Worm (Caenorhabditis elegans) whole organism, young adult: ENCODE measurements around the gene dac-1.

ENCODE experiments used
- B0035.1 ChIP-seq: sonication (generic microtip); optimal IDR thresholded peaks from 2 replicates; lab custom pipeline; 2016; ENCODE audit warnings: missing genetic modification characterization, mild to moderate bottlenecking, missing compliant biosample characterization, missing genotype, missing genetic modification reagents
- C17E4.6 ChIP-seq: fragments of 200-800 bp; sonication (Bioruptor generic); IDR thresholded peaks from 2 replicates; pipeline ENCODE4 v1.3.6; 2022; ENCODE audit warnings: missing genetic modification reagents, missing genetic modification characterization, missing compliant biosample characterization
- F23B12.7 ChIP-seq: sonication (generic microtip); optimal IDR thresholded peaks from 2 replicates; lab custom pipeline; 2017; ENCODE audit warnings: missing genetic modification characterization, mild to moderate bottlenecking, missing compliant biosample characterization, antibody characterized with exemption, moderate library complexity; ENCODE audit not compliant: insufficient read depth
- F33H1.4 ChIP-seq: fragments of 200-800 bp; sonication (Bioruptor generic); IDR thresholded peaks from 2 replicates; pipeline ENCODE4 v1.3.6; 2022; ENCODE audit warnings: missing genetic modification reagents, missing genetic modification characterization, missing compliant biosample characterization
- Y79H2A.3 ChIP-seq: fragments of 200-800 bp; sonication (Bioruptor generic); conservative IDR thresholded peaks from 2 replicates; pipeline ENCODE4 v1.3.6; 2022; ENCODE audit warnings: missing genetic modification reagents, missing genetic modification characterization, missing compliant biosample characterization
- ZK185.1 ChIP-seq: sonication (generic microtip); optimal IDR thresholded peaks from 2 replicates; lab custom pipeline; 2016; ENCODE audit warnings: mild to moderate bottlenecking, missing genetic modification characterization, missing compliant biosample characterization; ENCODE audit not compliant: poor library complexity, severe bottlenecking
- akir-1 ChIP-seq: fragments of 200-800 bp; sonication (Bioruptor generic); optimal IDR thresholded peaks from 2 replicates; lab custom pipeline; 2018; ENCODE audit warnings: mild to moderate bottlenecking, missing genetic modification characterization, moderate library complexity, missing compliant biosample characterization
- attf-3 ChIP-seq: fragments of 200-800 bp; sonication (Bioruptor generic); conservative IDR thresholded peaks from 2 replicates; pipeline ENCODE4 v1.3.6; 2022; ENCODE audit warnings: missing genetic modification reagents, missing genetic modification characterization, missing compliant biosample characterization
- attf-5 ChIP-seq: fragments of 200-800 bp; sonication (Bioruptor generic); optimal IDR thresholded peaks from 2 replicates; lab custom pipeline; 2018; ENCODE audit warnings: mild to moderate bottlenecking, missing genetic modification characterization, missing compliant biosample characterization
- ccch-3 ChIP-seq: fragments of 200-800 bp; sonication (Bioruptor generic); optimal IDR thresholded peaks from 2 replicates; lab custom pipeline; 2018; ENCODE audit warnings: mild to moderate bottlenecking, missing genetic modification characterization, missing compliant biosample characterization
- cebp-2 ChIP-seq: fragments of 200-800 bp; sonication (Bioruptor generic); IDR thresholded peaks from 2 replicates; pipeline ENCODE4 v1.3.6; 2022; ENCODE audit warnings: missing genetic modification characterization, missing compliant biosample characterization
- ceh-100 ChIP-seq: fragments of 200-800 bp; sonication (Bioruptor generic); IDR thresholded peaks from 2 replicates; pipeline ENCODE4 v1.3.6; 2022; ENCODE audit warnings: missing genetic modification reagents, missing genetic modification characterization, missing compliant biosample characterization
- ceh-40 ChIP-seq: fragments of 200-800 bp; sonication (Bioruptor generic); IDR thresholded peaks from 2 replicates; pipeline ENCODE4 v1.3.6; 2022; ENCODE audit warnings: missing genetic modification characterization, missing compliant biosample characterization
- dpl-1 ChIP-seq: fragments of 150-350 bp; optimal IDR thresholded peaks from 2 replicates; lab custom pipeline; 2014; ENCODE audit warnings: missing biosample characterization, missing genetic modification reagents, missing genetic modification characterization
- egrh-3 ChIP-seq: fragments of 200-800 bp; sonication (Bioruptor generic); IDR thresholded peaks from 2 replicates; pipeline ENCODE4 v1.3.6; 2022; ENCODE audit warnings: missing genetic modification reagents, missing genetic modification characterization, missing compliant biosample characterization
- hmg-20 ChIP-seq: fragments of 200-800 bp; sonication (Bioruptor generic); IDR thresholded peaks from 2 replicates; pipeline ENCODE4 v1.3.6; 2022; ENCODE audit warnings: missing genetic modification reagents, missing genetic modification characterization, missing compliant biosample characterization
- hrde-1 ChIP-seq: sonication (generic microtip); optimal IDR thresholded peaks from 2 replicates; lab custom pipeline; 2016; ENCODE audit warnings: missing genetic modification characterization, mild to moderate bottlenecking, missing compliant biosample characterization, moderate library complexity, missing genotype, missing genetic modification reagents, borderline replicate concordance
- lin-35 ChIP-seq, 3 experiments: fragments of 150-350 bp in 2 of 3; sonication (generic microtip) in 1 of 3; optimal IDR thresholded peaks; 2 replicates each; lab custom pipeline; 2014 to 2018; ENCODE audit warnings: missing biosample characterization in 3 of 3, missing genetic modification characterization in 3 of 3, missing genetic modification reagents in 3 of 3
- lin-54 ChIP-seq: fragments of 200-800 bp; sonication (Bioruptor generic); optimal IDR thresholded peaks from 2 replicates; lab custom pipeline; 2018; ENCODE audit warnings: mild to moderate bottlenecking, missing genetic modification characterization, missing compliant biosample characterization
- madf-3 ChIP-seq: fragments of 200-800 bp; sonication (Bioruptor generic); IDR thresholded peaks from 2 replicates; pipeline ENCODE4 v1.3.6; 2022; ENCODE audit warnings: missing genetic modification reagents, missing genetic modification characterization, missing compliant biosample characterization
- madf-6 ChIP-seq: fragments of 200-800 bp; sonication (Bioruptor generic); IDR thresholded peaks from 2 replicates; pipeline ENCODE4 v1.3.6; 2022; ENCODE audit warnings: missing genetic modification reagents, missing genetic modification characterization, missing compliant biosample characterization
- nfya-2 ChIP-seq: fragments of 200-800 bp; sonication (Bioruptor generic); IDR thresholded peaks from 2 replicates; pipeline ENCODE4 v1.3.6; 2022; ENCODE audit warnings: missing genetic modification reagents, missing genetic modification characterization, missing compliant biosample characterization
- nfyb-1 ChIP-seq: fragments of 200-800 bp; sonication (Bioruptor generic); IDR thresholded peaks from 2 replicates; pipeline ENCODE4 v1.3.6; 2022; ENCODE audit warnings: missing genetic modification reagents, missing genetic modification characterization, missing compliant biosample characterization
- nhr-179 ChIP-seq: sonication (generic microtip); optimal IDR thresholded peaks from 2 replicates; lab custom pipeline; 2016; ENCODE audit warnings: mild to moderate bottlenecking, missing genetic modification characterization, missing compliant biosample characterization
- snpc-1.3 ChIP-seq: sonication (generic microtip); optimal IDR thresholded peaks from 2 replicates; lab custom pipeline; 2017; ENCODE audit warnings: missing genetic modification characterization, mild to moderate bottlenecking, missing compliant biosample characterization, antibody characterized with exemption, moderate library complexity, missing genotype, missing genetic modification reagents; ENCODE audit not compliant: insufficient read depth
- somi-1 ChIP-seq: fragments of 200-800 bp; sonication (Bioruptor generic); optimal IDR thresholded peaks from 2 replicates; lab custom pipeline; 2018; ENCODE audit warnings: mild to moderate bottlenecking, missing genetic modification characterization, missing compliant biosample characterization
- tlf-1 ChIP-seq: fragments of 200-800 bp; sonication (Bioruptor generic); optimal IDR thresholded peaks from 2 replicates; lab custom pipeline; 2018; ENCODE audit warnings: mild to moderate bottlenecking, missing genetic modification characterization, missing compliant biosample characterization
- zfh-2 ChIP-seq: fragments of 200-800 bp; sonication (Bioruptor generic); conservative IDR thresholded peaks from 2 replicates; pipeline ENCODE4 v1.3.6; 2022; ENCODE audit warnings: missing genetic modification reagents, missing genetic modification characterization, missing compliant biosample characterization
- zim-3 ChIP-seq: sonication (generic microtip); optimal IDR thresholded peaks from 2 replicates; lab custom pipeline; 2017; ENCODE audit warnings: mild to moderate bottlenecking, missing genetic modification characterization, moderate library complexity, missing compliant biosample characterization
- ztf-22 ChIP-seq: fragments of 200-800 bp; sonication (Bioruptor generic); optimal IDR thresholded peaks from 2 replicates; lab custom pipeline; 2018; ENCODE audit warnings: mild to moderate bottlenecking, missing genetic modification characterization, moderate library complexity, missing compliant biosample characterization
- ztf-26 ChIP-seq: sonication (generic microtip); optimal IDR thresholded peaks from 2 replicates; lab custom pipeline; 2017; ENCODE audit warnings: missing genetic modification characterization, missing compliant biosample characterization
- ztf-6 ChIP-seq: fragments of 200-800 bp; sonication (Bioruptor generic); IDR thresholded peaks from 2 replicates; pipeline ENCODE4 v1.3.6; 2022; ENCODE audit warnings: missing genetic modification reagents, missing genetic modification characterization, missing compliant biosample characterization

The dac-1 gene

ce11 chrIII:853414-853813, 37.5 kb downstream of the dac-1 start:
- TF ChIP-seq F33H1.4 (no peak), zfh-2 (peak; percentile 91), hmg-20 (GFP tag; lab: Robert Waterston, UW) (no peak), F23B12.7 (no peak), ZK185.1 (tag; lab: Kevin White, UChicago) (no peak), tlf-1 (GFP tag; lab: Kevin White, UChicago) (no peak), egrh-3 (GFP tag; lab: Robert Waterston, UW) (peak; percentile 73; the same call in 1 of the 2 replicates), ceh-100 (GFP tag; lab: Robert Waterston, UW) (no peak), attf-3 (no peak), ccch-3 (GFP tag; lab: Kevin White, UChicago) (no peak), C17E4.6 (GFP tag; lab: Robert Waterston, UW) (no peak), akir-1 (GFP tag; lab: Kevin White, UChicago) (no peak), ztf-26 (tag; lab: Kevin White, UChicago) (no peak)

ce11 chrIII:853859-854359, 38.0 kb downstream of the dac-1 start, which contains the start of the genes rnp-5 and tag-51:
rnp-5 (minus strand) TSS chrIII:853909.
tag-51 (plus strand) TSS chrIII:854221.
- TF ChIP-seq madf-3 (GFP tag; lab: Robert Waterston, UW) = no peak
- TF ChIP-seq attf-3 = peak; percentile 89

DNA sequence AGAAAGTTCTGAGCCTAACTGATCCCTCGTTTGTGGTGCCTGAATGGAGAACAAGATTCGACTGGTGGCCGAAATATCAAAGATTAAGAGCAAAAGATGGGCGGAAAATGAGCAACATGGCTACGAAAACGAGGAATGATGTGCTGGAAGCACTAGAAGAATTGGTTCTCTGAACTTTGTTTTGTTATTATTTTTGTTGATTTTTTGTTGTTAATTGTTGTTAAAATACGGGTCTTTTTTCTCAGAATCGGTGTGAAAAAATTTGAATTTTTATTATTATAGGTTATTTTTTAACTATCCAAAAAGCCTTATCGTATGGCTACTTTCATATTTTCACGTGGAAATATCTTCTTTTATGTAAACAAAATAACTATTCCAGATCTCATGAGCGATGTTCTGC, 40.3 kb downstream of the dac-1 start, which contains the start of gene K02F3.12:
Gene K02F3.12 (plus strand): TSS at position 301 of the 400 bp plus-strand sequence.
- TF ChIP-seq nfya-2 (GFP tag; lab: Robert Waterston, UW) = no peak
- TF ChIP-seq ztf-6 = no peak
- no peak for TF ChIP-seq ztf-26 (tag; lab: Kevin White, UChicago)
- no peak for TF ChIP-seq somi-1 (GFP tag; lab: Kevin White, UChicago)
- no peak for TF ChIP-seq attf-5 (GFP tag; lab: Kevin White, UChicago)
- TF ChIP-seq madf-6 = no peak
- no peak for TF ChIP-seq nhr-179 (tag; lab: Kevin White, UChicago)
- no peak for TF ChIP-seq ceh-40 (GFP tag; lab: Robert Waterston, UW)
- no peak for TF ChIP-seq dpl-1 (GFP tag; lab: Kevin White, UChicago)
- TF ChIP-seq cebp-2 (GFP tag; lab: Robert Waterston, UW) = no peak
- no peak for TF ChIP-seq B0035.1 (tag; lab: Kevin White, UChicago)
- TF ChIP-seq zim-3 (tag; lab: Kevin White, UChicago) = no peak
- no peak for TF ChIP-seq snpc-1.3 (tag; lab: Kevin White, UChicago)
- no peak for TF ChIP-seq lin-54 (GFP tag; lab: Kevin White, UChicago)
- no peak for TF ChIP-seq lin-35 (GFP tag; optimal IDR thresholded peaks at IDR 0.05; lab: Kevin White, UChicago)
- no peak for TF ChIP-seq ceh-100 (GFP tag; lab: Robert Waterston, UW)
- TF ChIP-seq Y79H2A.3 = no peak
- TF ChIP-seq nfyb-1 (GFP tag; lab: Robert Waterston, UW) = no peak
- no peak for TF ChIP-seq hrde-1 (tag; lab: Kevin White, UChicago)

ce11 chrIII:856908-857307, 41.0 kb downstream of the dac-1 start:
- no peak for TF ChIP-seq ztf-22
